Worm (Caenorhabditis elegans) whole organism, L1 larva: ENCODE measurements around the gene col-106.

Experiments
- ceh-8 ChIP-seq: fragments of 200-800 bp; sonication (Bioruptor generic); optimal IDR thresholded peaks from 2 replicates; lab custom pipeline; 2018; ENCODE audit warnings: mild to moderate bottlenecking, missing genetic modification characterization, moderate library complexity, missing compliant biosample characterization
- fkh-8 ChIP-seq: sonication (generic microtip); optimal IDR thresholded peaks from 2 replicates; lab custom pipeline; 2016; ENCODE audit warnings: mild to moderate bottlenecking, missing genetic modification characterization, missing compliant biosample characterization
- mep-1 ChIP-seq: fragments of 150-350 bp; optimal IDR thresholded peaks from 2 replicates; lab custom pipeline; 2014; ENCODE audit warnings: missing biosample characterization, missing genetic modification characterization
- nhr-237 ChIP-seq: fragments of 150-350 bp; optimal IDR thresholded peaks from 2 replicates; lab custom pipeline; 2014; ENCODE audit warnings: missing biosample characterization, missing genetic modification characterization
- xbp-1 ChIP-seq: sonication (generic microtip); optimal IDR thresholded peaks from 2 replicates; lab custom pipeline; 2016; ENCODE audit warnings: missing genetic modification characterization, missing compliant biosample characterization

- TF ChIP-seq fkh-8 (tag; lab: Kevin White, UChicago) = no peak
- no peak for TF ChIP-seq mep-1 (tag; lab: Kevin White, UChicago)
- no peak for TF ChIP-seq xbp-1 (tag; lab: Kevin White, UChicago)
- TF ChIP-seq ceh-8 (GFP tag; lab: Kevin White, UChicago) = no peak
- TF ChIP-seq nhr-237 = no peak
Observed at ce11 chrIV:1434554-1435089, 26.0 kb downstream of the col-106 start, which contains the start of gene clp-6.
